Worm (Caenorhabditis elegans): ENCODE data around the gene T13H5.8.

Gene T13H5.8

DNA sequence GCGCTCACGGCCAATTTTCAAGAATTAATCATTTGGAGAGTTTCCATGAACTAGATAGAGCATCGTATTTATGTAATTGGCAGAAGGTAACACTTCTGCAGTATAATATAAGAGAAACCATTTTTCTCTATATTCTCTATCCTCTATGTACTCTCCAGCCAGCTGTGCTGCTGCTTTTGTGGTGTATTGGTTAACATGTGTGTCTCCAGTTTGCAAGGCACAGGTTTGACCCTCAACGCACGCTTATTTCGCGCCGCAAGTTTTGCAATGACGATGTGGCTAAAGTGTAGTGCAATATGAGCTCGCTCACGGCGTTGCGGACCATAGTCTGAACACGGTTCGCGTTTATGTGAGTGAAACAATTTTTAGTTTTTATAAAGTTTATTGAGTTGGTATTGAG, 28.7 kb downstream of the T13H5.8 start (continued):
- TF ChIP-seq madf-3 (GFP tag; IDR thresholded peaks at IDR 0.05) (no peak; the same call in 1 of the 2 replicates), ztf-18 (tag; optimal IDR thresholded peaks at IDR 0.05) (peak; percentile 80), mes-4 (tag; optimal IDR thresholded peaks at IDR 0.05) (peak; percentile 89), xnd-1 (tag; optimal IDR thresholded peaks at IDR 0.05) (no peak), attf-6 (GFP tag; IDR thresholded peaks at IDR 0.05) (no peak), bed-2 (GFP tag; IDR thresholded peaks at IDR 0.05) (no peak), ztf-22 (GFP tag; optimal IDR thresholded peaks at IDR 0.05) (peak; percentile 77), him-1 (tag; optimal IDR thresholded peaks at IDR 0.05) (peak; percentile 82), madf-10 (tag; optimal IDR thresholded peaks at IDR 0.05) (peak; percentile 60), ztf-28 (GFP tag; IDR thresholded peaks at IDR 0.05) (no peak), ceh-100 (GFP tag; IDR thresholded peaks at IDR 0.05) (peak; percentile 49; the same call in 1 of the 2 replicates), dox-1 (GFP tag; IDR thresholded peaks at IDR 0.05) (no peak), nfyb-1 (GFP tag; IDR thresholded peaks at IDR 0.05) (peak; percentile 92), rpc-1 (optimal IDR thresholded peaks at IDR 0.05) (peak; percentile 87), rpc-1 (tag; optimal IDR thresholded peaks at IDR 0.05) (peak; percentile 91)

DNA sequence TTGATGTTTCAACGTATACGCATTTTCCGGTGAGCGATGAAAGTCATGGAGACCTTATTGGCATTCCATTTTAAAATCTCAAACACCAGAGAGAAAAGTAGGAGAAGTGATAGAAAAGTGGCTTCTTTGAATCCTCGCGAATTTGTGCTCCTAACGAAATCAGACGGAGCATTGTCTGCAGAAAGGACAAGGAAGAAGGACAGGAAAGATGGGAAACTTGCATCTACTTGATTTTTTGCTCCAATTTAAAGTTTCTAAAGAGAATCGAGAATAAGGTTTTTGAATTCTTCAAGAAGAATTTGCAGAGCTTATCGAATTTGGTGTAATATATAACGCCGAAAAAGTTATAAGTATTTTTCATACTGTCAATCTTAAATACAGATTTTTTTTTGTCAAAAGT, 32.8 kb downstream of the T13H5.8 start:
- TF ChIP-seq him-1 (tag; optimal IDR thresholded peaks at IDR 0.05) (no peak), somi-1 (GFP tag; optimal IDR thresholded peaks at IDR 0.05) (no peak), ztf-26 (tag; optimal IDR thresholded peaks at IDR 0.05) (no peak), K12H6.12 (tag; optimal IDR thresholded peaks at IDR 0.05) (no peak), ztf-3 (GFP tag; optimal IDR thresholded peaks at IDR 0.05) (no peak), lsy-27 (tag; optimal IDR thresholded peaks at IDR 0.05; ENCODE audit: borderline replicate concordance, insufficient read depth) (no peak), F39B2.1 (GFP tag; IDR thresholded peaks at IDR 0.05) (no peak), attf-5 (GFP tag; optimal IDR thresholded peaks at IDR 0.05) (no peak), lin-35 (GFP tag; optimal IDR thresholded peaks at IDR 0.05) (no peak)

DNA sequence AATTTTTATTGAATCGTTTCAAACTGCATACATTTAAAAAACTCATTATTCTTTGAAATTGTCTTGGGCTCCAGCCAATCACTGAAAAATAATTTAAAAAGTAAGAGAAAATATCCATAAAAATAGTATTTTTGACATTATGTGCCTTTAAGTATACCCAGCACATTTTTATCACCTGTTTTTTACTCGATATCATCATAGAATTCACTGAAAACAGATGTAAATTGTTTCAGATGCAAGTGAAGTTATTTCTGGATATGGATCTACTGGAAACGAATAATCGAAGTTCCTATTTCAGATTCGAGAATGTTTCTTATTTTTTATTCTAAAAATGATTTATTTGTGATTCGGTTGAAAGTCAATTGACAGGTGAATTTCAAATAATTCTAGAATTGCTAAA, 36.3 kb downstream of the T13H5.8 start:
- TF ChIP-seq F55B11.4 (tag; optimal IDR thresholded peaks at IDR 0.05; ENCODE audit: borderline replicate concordance, insufficient read depth) (no peak), bed-1 (GFP tag; IDR thresholded peaks at IDR 0.05) (no peak), madf-8 (GFP tag; conservative IDR thresholded peaks at IDR 0.05) (no peak), lin-40 (tag; optimal IDR thresholded peaks at IDR 0.05) (no peak), nfya-1 (tag; optimal IDR thresholded peaks at IDR 0.05; ENCODE audit: borderline replicate concordance, insufficient read depth) (no peak), nhr-80 (tag; optimal IDR thresholded peaks at IDR 0.05) (no peak), F23B12.7 (tag; optimal IDR thresholded peaks at IDR 0.05; ENCODE audit: insufficient read depth) (no peak), lsl-1 (GFP tag; optimal IDR thresholded peaks at IDR 0.05) (no peak), B0019.2 (GFP tag; conservative IDR thresholded peaks at IDR 0.05) (no peak), tbp1 (GFP tag; optimal IDR thresholded peaks at IDR 0.05) (no peak), unc-130 (GFP tag; optimal IDR thresholded peaks at IDR 0.05) (no peak), attf-6 (GFP tag; IDR thresholded peaks at IDR 0.05) (no peak), ama-1 (optimal IDR thresholded peaks at IDR 0.05) (no peak), ama-1 (GFP tag; optimal IDR thresholded peaks at IDR 0.05) (no peak), zim-3 (tag; optimal IDR thresholded peaks at IDR 0.05) (no peak), lin-54 (GFP tag; optimal IDR thresholded peaks at IDR 0.05) (no peak)

All from whole organism, young adult.